Worm (Caenorhabditis elegans): ENCODE data around the gene nog-1.

nog-1 gene

DNA sequence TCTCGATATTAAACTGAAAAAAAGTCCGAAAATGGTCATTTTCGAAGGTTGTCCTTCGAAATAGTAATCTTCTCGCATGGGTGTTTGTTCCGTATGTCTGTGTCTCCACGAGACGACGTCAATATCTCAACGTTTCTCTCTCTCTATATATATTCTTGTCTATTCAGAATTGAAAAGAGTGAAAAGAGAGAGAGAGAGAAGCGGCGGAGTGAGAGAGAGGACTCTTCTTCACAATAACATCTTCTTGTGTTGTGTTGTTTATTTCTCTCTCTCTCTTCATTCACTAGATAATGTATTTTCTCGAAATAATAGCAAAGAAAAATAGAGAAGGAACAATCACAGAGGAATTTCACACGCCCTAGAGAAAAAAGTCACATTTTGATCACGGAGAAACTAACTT lies 27.3 kb upstream of the nog-1 start:
- TF ChIP-seq cebp-1 (GFP tag; IDR thresholded peaks at IDR 0.05) (no peak), cebp-1 (tag; optimal IDR thresholded peaks at IDR 0.05) (peak; percentile 19), ceh-27 (GFP tag; optimal IDR thresholded peaks at IDR 0.05) (peak; percentile 14), lin-40 (tag; optimal IDR thresholded peaks at IDR 0.05) (peak; percentile 10), tbp1 (GFP tag; optimal IDR thresholded peaks at IDR 0.05) (no peak)

DNA sequence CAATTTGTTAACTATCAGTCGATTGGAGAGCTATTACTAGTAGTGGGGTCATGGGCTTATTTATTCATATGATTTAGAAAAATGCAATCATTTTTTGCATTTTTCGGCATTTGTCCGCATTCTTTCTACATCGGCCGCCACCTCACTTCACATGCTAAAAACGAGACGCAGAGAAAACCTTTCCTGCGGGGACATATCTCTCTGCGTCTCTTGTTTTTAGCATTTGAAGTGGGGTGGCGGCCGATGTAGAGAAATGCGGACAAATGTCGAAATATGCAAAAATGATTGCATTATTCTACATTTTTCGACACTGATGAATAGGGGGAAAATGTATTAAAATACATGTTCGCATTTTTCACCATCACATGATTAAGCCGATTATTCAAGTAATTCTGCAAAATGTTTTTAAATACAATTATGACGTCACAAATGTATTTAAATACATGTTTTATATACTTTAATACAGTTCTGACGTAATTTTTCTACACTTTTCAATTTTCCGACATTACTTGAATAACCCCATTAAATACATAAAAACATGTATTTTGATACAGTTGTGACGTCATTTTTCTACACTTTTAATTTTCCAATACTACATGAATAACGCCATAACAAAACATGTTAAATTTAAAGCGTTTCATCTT lies 21.4 kb upstream of the nog-1 start:
- TF ChIP-seq zfh-2 (GFP tag; conservative IDR thresholded peaks at IDR 0.05) (no peak), hmg-1.2 (GFP tag; IDR thresholded peaks at IDR 0.05) (peak; percentile 37; the same call in 1 of the 2 replicates), rpc-1 (optimal IDR thresholded peaks at IDR 0.05) (no peak), rpc-1 (tag; optimal IDR thresholded peaks at IDR 0.05) (no peak), F33H1.4 (GFP tag; IDR thresholded peaks at IDR 0.05) (0 out of 2 replicates have a peak, but pooled peaks have one; percentile 13), aptf-2 (GFP tag; conservative IDR thresholded peaks at IDR 0.05) (0 out of 2 replicates have a peak, but pooled peaks have one; percentile 4), cebp-1 (GFP tag; IDR thresholded peaks at IDR 0.05) (no peak), cebp-1 (tag; optimal IDR thresholded peaks at IDR 0.05) (peak; percentile 65)

DNA sequence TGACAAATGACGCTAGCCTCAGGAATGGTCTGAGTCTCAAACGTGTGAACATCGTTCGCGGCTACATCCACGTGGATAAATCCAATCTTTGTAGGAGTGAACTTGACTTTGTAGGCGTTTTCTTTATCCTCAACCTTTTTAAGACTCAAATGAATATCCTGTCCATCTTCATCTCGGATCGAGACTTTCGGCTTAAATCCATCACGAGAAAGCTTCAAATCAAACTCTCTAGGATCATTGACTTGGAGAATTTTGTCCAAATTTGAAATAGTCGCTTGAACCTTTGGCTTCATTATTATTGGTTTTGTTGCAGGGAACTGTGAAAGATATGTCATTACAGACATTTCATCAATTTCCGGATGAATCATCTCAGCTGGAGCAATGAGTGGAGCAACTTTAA lies 19.7 kb upstream of the nog-1 start:
- TF ChIP-seq mel-28 (tag; optimal IDR thresholded peaks at IDR 0.05; ENCODE audit: borderline replicate concordance) (no peak), hsf-1 (GFP tag; IDR thresholded peaks at IDR 0.05) (no peak), snpc-1.1 (tag; optimal IDR thresholded peaks at IDR 0.05; ENCODE audit: insufficient read depth) (no peak), F39B2.1 (GFP tag; IDR thresholded peaks at IDR 0.05) (no peak), rec-8 (tag; optimal IDR thresholded peaks at IDR 0.05) (no peak), let-607 (tag; optimal IDR thresholded peaks at IDR 0.05) (no peak), rpc-1 (optimal IDR thresholded peaks at IDR 0.05) (no peak), rpc-1 (tag; optimal IDR thresholded peaks at IDR 0.05) (no peak), xnd-1 (tag; optimal IDR thresholded peaks at IDR 0.05) (no peak), B0035.1 (tag; optimal IDR thresholded peaks at IDR 0.05) (no peak), aptf-2 (GFP tag; conservative IDR thresholded peaks at IDR 0.05) (no peak), D2030.7 (GFP tag; IDR thresholded peaks at IDR 0.05) (no peak), F52B5.7 (tag; optimal IDR thresholded peaks at IDR 0.05) (no peak)

DNA sequence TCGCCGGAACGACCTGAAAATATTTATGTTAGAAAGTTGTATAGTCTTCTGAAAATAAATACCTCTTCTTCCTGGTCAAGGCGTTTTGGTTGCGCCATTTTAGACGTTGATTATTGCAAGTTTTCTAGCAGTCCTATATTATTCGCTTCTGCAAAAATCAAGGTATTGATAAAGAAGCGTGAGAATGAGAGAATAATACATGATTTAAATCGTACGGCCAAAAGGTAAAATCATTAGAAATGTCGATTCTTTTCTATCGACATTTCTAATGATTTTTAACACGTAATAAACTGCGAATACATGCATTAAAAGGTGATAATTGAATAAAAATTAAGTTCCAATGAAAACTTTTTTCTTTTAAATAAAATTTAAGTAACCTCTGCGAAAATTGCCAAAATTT lies 17.8 kb upstream of the nog-1 start, which contains the start of gene fln-1:
TSS of gene fln-1 (minus strand) at position 101 of the 400 bp plus-strand sequence.
- TF ChIP-seq nhr-179 (tag; optimal IDR thresholded peaks at IDR 0.05) (no peak), Y56A3A.18 (GFP tag; IDR thresholded peaks at IDR 0.05) (no peak), hmg-1.2 (GFP tag; IDR thresholded peaks at IDR 0.05) (no peak)

DNA sequence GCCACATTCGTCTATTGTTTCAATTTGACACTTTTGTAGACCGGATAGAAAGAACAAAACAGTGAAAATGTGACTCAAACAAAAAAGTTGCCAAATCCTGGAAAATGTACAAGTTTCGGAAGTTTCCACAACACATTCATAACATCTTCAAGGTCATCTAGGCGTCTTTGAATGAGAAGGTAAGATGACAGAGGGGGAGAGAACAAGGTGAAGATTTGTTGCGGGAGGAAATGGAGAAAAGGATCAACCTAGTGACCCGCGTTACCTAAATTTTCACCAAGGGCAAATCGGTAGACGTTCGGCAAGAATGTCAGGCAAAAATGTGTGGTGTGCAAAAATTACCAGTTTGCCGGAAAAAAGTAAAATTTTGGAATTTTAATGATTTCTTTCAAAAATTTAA lies 15.9 kb upstream of the nog-1 start:
- no peak for TF ChIP-seq F52B5.7 (tag; optimal IDR thresholded peaks at IDR 0.05)
- no peak for TF ChIP-seq xnd-1 (tag; optimal IDR thresholded peaks at IDR 0.05)
- no peak for TF ChIP-seq chd-7 (tag; optimal IDR thresholded peaks at IDR 0.05)
- no peak for TF ChIP-seq nhr-90 (tag; optimal IDR thresholded peaks at IDR 0.05)
- no peak for TF ChIP-seq Y95B8A.8 (GFP tag; IDR thresholded peaks at IDR 0.05)
- TF ChIP-seq athp-1 (tag; optimal IDR thresholded peaks at IDR 0.05) = no peak
- TF ChIP-seq fkh-3 (tag; optimal IDR thresholded peaks at IDR 0.05) = no peak
- TF ChIP-seq snpc-3.4 (tag; optimal IDR thresholded peaks at IDR 0.05) = no peak
- no peak for TF ChIP-seq nfyb-1 (GFP tag; IDR thresholded peaks at IDR 0.05)
- no peak for TF ChIP-seq lsl-1 (GFP tag; optimal IDR thresholded peaks at IDR 0.05)
- no peak for TF ChIP-seq B0035.1 (tag; optimal IDR thresholded peaks at IDR 0.05)
- TF ChIP-seq F57A8.1 (GFP tag; optimal IDR thresholded peaks at IDR 0.05) = no peak

Measured in whole organism, young adult.